Fruit fly (Drosophila melanogaster): ENCODE measurements around the gene vls.

Gene vls

DNA sequence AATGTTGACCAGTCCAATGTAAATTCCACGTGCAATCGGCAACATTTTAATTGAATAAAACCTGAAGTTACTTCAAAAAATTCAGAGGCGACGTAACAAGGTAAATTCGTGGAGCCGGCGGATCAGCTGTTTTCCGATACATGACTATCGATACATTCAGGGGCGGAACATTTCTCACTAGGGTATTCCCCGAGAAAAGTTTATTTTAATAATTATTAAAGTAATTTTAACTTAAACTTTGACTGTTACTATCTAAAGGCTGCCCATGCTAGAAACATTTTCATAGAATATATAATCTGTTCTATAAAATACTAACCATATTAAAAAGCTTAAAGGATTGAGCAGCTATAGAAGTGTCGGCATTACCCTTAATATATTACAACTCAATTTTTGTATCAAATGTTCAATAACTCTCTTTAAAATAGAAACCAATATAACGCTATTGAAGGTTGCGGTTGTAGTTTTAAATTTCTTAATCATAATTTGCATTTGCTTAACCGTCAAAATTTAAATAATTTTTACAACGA, 31.7 kb upstream of the vls start, which contains the start of the genes mRpS18B and Kua (continued):
- TF ChIP-seq CG32532 (GFP tag; IDR thresholded peaks at IDR 0.05) (peak; percentile 63), NC2β (GFP tag; optimal IDR thresholded peaks at IDR 0.05) (no peak), nom (GFP tag; optimal IDR thresholded peaks at IDR 0.05) (no peak), CG33213 (GFP tag; optimal IDR thresholded peaks at IDR 0.05) (peak; percentile 13), en (GFP tag; optimal IDR thresholded peaks at IDR 0.05) (no peak), Six4 (GFP tag; optimal IDR thresholded peaks at IDR 0.05) (peak; percentile 50), Fer2 (tag; optimal IDR thresholded peaks at IDR 0.05) (peak; percentile 51), CG16863 (GFP tag; optimal IDR thresholded peaks at IDR 0.05) (peak; percentile 35), nerfin-1 (tag; optimal IDR thresholded peaks at IDR 0.05) (peak; percentile 26), CG1647 (GFP tag; optimal IDR thresholded peaks at IDR 0.05) (no peak), CG15011 (GFP tag; optimal IDR thresholded peaks at IDR 0.05) (no peak), schlank (tag; optimal IDR thresholded peaks at IDR 0.05) (no peak), Neu2 (GFP tag; optimal IDR thresholded peaks at IDR 0.05; ENCODE audit: borderline replicate concordance) (no peak), CG4730 (GFP tag; IDR thresholded peaks at IDR 0.05) (no peak), Ets65A (GFP tag) (peak; percentile 53), Sox102F (GFP tag; optimal IDR thresholded peaks at IDR 0.05) (peak; percentile 71), Usf (GFP tag; optimal IDR thresholded peaks at IDR 0.05) (no peak), NFAT (GFP tag; IDR thresholded peaks at IDR 0.05) (peak; percentile 52), crc (GFP tag; optimal IDR thresholded peaks at IDR 0.05) (no peak), CG14860 (GFP tag; IDR thresholded peaks at IDR 0.05; ENCODE audit: partially characterized antibody) (peak; percentile 50; the same call in 2 of the 3 replicates), oc (tag; optimal IDR thresholded peaks at IDR 0.05) (peak; percentile 28), Gsc (GFP tag; IDR thresholded peaks at IDR 0.05) (no peak), Nf-YC (tag; optimal IDR thresholded peaks at IDR 0.05) (peak; percentile 59), tna (GFP tag; IDR thresholded peaks at IDR 0.05; ENCODE audit: partially characterized antibody) (no peak), ATbp (GFP tag; optimal IDR thresholded peaks at IDR 0.05) (no peak), Sin3A (optimal IDR thresholded peaks at IDR 0.05) (no peak), CG16813 (GFP tag; IDR thresholded peaks at IDR 0.05; ENCODE audit: partially characterized antibody) (peak; percentile 65), CG7987 (GFP tag; optimal IDR thresholded peaks at IDR 0.05) (no peak), tx (GFP tag; optimal IDR thresholded peaks at IDR 0.05) (no peak), CG8388 (GFP tag; optimal IDR thresholded peaks at IDR 0.05) (peak; percentile 41), CG11247 (GFP tag; IDR thresholded peaks at IDR 0.05) (peak; percentile 39; the same call in 1 of the 2 replicates), peb (GFP tag; IDR thresholded peaks at IDR 0.05) (0 out of 2 replicates have a peak, but pooled peaks have one; percentile 19), lola (GFP tag; optimal IDR thresholded peaks at IDR 0.05) (peak in 1 of 3 experiments; percentile 52), CG13894 (tag; optimal IDR thresholded peaks at IDR 0.05) (peak; percentile 44), Dip2 (GFP tag; IDR thresholded peaks at IDR 0.05) (no peak), CG7928 (GFP tag; optimal IDR thresholded peaks at IDR 0.05) (peak; percentile 48), Trl (optimal IDR thresholded peaks at IDR 0.05) (no peak), Trl (GFP tag; optimal IDR thresholded peaks at IDR 0.05) (no peak), Hmx (GFP tag; optimal IDR thresholded peaks at IDR 0.05) (no peak), pb (GFP tag; optimal IDR thresholded peaks at IDR 0.05) (no peak), ato (GFP tag; IDR thresholded peaks at IDR 0.05; ENCODE audit: partially characterized antibody) (peak; percentile 34), CG3281 (GFP tag; optimal IDR thresholded peaks at IDR 0.05) (peak; percentile 50), CG1602 (GFP tag; optimal IDR thresholded peaks at IDR 0.05) (peak; percentile 25), Max (GFP tag; optimal IDR thresholded peaks at IDR 0.05) (no peak), CG14710 (tag; optimal IDR thresholded peaks at IDR 0.05) (peak; percentile 65), pan (optimal IDR thresholded peaks at IDR 0.05) (no peak), pan (GFP tag; optimal IDR thresholded peaks at IDR 0.05 in 1 of 2, IDR thresholded peaks at IDR 0.05 in 1 of 2) (peak in 1 of 2 experiments; percentile 63), CG10654 (GFP tag; optimal IDR thresholded peaks at IDR 0.05) (no peak), pfk (GFP tag; optimal IDR thresholded peaks at IDR 0.05) (no peak), CG13296 (GFP tag; optimal IDR thresholded peaks at IDR 0.05) (peak; percentile 54), CG10543 (GFP tag; optimal IDR thresholded peaks at IDR 0.05) (peak; percentile 4)

Measured in whole organism, embryonic.